Worm (Caenorhabditis elegans) whole organism, young adult: Measurements from ENCODE around the gene F15A4.2.

Source experiments
- F23B12.7 ChIP-seq: sonication (generic microtip); optimal IDR thresholded peaks from 2 replicates; lab custom pipeline; 2017; ENCODE audit warnings: missing genetic modification characterization, mild to moderate bottlenecking, missing compliant biosample characterization, antibody characterized with exemption, moderate library complexity; ENCODE audit not compliant: insufficient read depth
- Y79H2A.3 ChIP-seq: fragments of 200-800 bp; sonication (Bioruptor generic); conservative IDR thresholded peaks from 2 replicates; pipeline ENCODE4 v1.3.6; 2022; ENCODE audit warnings: missing genetic modification reagents, missing genetic modification characterization, missing compliant biosample characterization
- Y95B8A.8 ChIP-seq: fragments of 200-800 bp; sonication (Bioruptor generic); IDR thresholded peaks from 2 replicates; pipeline ENCODE4 v1.3.6; 2022; ENCODE audit warnings: missing genetic modification reagents, missing genetic modification characterization, missing compliant biosample characterization
- aptf-2 ChIP-seq: fragments of 200-800 bp; sonication (Bioruptor generic); conservative IDR thresholded peaks from 2 replicates; pipeline ENCODE4 v1.3.6; 2022; ENCODE audit warnings: missing genetic modification reagents, missing genetic modification characterization, missing compliant biosample characterization
- bed-2 ChIP-seq: fragments of 200-800 bp; sonication (Bioruptor generic); IDR thresholded peaks from 2 replicates; pipeline ENCODE4 v1.3.6; 2022; ENCODE audit warnings: missing genetic modification reagents, missing genetic modification characterization, missing compliant biosample characterization
- cebp-2 ChIP-seq: fragments of 200-800 bp; sonication (Bioruptor generic); IDR thresholded peaks from 2 replicates; pipeline ENCODE4 v1.3.6; 2022; ENCODE audit warnings: missing genetic modification characterization, missing compliant biosample characterization
- ceh-100 ChIP-seq: fragments of 200-800 bp; sonication (Bioruptor generic); IDR thresholded peaks from 2 replicates; pipeline ENCODE4 v1.3.6; 2022; ENCODE audit warnings: missing genetic modification reagents, missing genetic modification characterization, missing compliant biosample characterization
- ceh-27 ChIP-seq: fragments of 200-800 bp; sonication (Bioruptor generic); optimal IDR thresholded peaks from 2 replicates; lab custom pipeline; 2018; ENCODE audit warnings: mild to moderate bottlenecking, missing genetic modification characterization, moderate library complexity, missing compliant biosample characterization
- ceh-40 ChIP-seq: fragments of 200-800 bp; sonication (Bioruptor generic); IDR thresholded peaks from 2 replicates; pipeline ENCODE4 v1.3.6; 2022; ENCODE audit warnings: missing genetic modification characterization, missing compliant biosample characterization
- die-1 ChIP-seq: sonication (generic microtip); optimal IDR thresholded peaks from 2 replicates; lab custom pipeline; 2016; ENCODE audit warnings: missing genotype, mild to moderate bottlenecking, missing genetic modification characterization, missing compliant biosample characterization
- ekl-4 ChIP-seq: fragments of 200-800 bp; sonication (Bioruptor generic); IDR thresholded peaks from 2 replicates; pipeline ENCODE4 v1.3.6; 2022; ENCODE audit warnings: missing genetic modification reagents, missing genetic modification characterization, missing compliant biosample characterization
- ets-4 ChIP-seq: fragments of 200-800 bp; sonication (Bioruptor generic); optimal IDR thresholded peaks from 2 replicates; lab custom pipeline; 2018; ENCODE audit warnings: mild to moderate bottlenecking, missing genetic modification characterization, missing compliant biosample characterization
- fkh-3 ChIP-seq: sonication (generic microtip); optimal IDR thresholded peaks from 2 replicates; lab custom pipeline; 2016; ENCODE audit warnings: mild to moderate bottlenecking, missing genetic modification characterization, missing compliant biosample characterization
- gei-17 ChIP-seq: fragments of 200-800 bp; sonication (Bioruptor generic); optimal IDR thresholded peaks from 2 replicates; lab custom pipeline; 2018; ENCODE audit warnings: mild to moderate bottlenecking, missing genetic modification characterization, missing compliant biosample characterization
- hsf-1 ChIP-seq: fragments of 200-800 bp; sonication (Bioruptor generic); IDR thresholded peaks from 2 replicates; pipeline ENCODE4 v1.3.6; 2022; ENCODE audit warnings: missing genetic modification reagents, missing genetic modification characterization, missing compliant biosample characterization
- let-607 ChIP-seq, 2 experiments: fragments of 200-800 bp in 1 of 2; sonication (Bioruptor generic) in 1 of 2; sonication (generic microtip) in 1 of 2; optimal IDR thresholded peaks; 2 replicates each; lab custom pipeline; 2016 to 2018; ENCODE audit warnings: mild to moderate bottlenecking in 2 of 2, missing compliant biosample characterization in 2 of 2, missing genetic modification characterization in 2 of 2, moderate library complexity in 2 of 2, missing genotype in 1 of 2
- lin-35 ChIP-seq, 3 experiments: fragments of 150-350 bp in 2 of 3; sonication (generic microtip) in 1 of 3; optimal IDR thresholded peaks; 2 replicates each; lab custom pipeline; 2014 to 2018; ENCODE audit warnings: missing biosample characterization in 3 of 3, missing genetic modification characterization in 3 of 3, missing genetic modification reagents in 3 of 3
- lin-54 ChIP-seq: fragments of 200-800 bp; sonication (Bioruptor generic); optimal IDR thresholded peaks from 2 replicates; lab custom pipeline; 2018; ENCODE audit warnings: mild to moderate bottlenecking, missing genetic modification characterization, missing compliant biosample characterization
- lir-1 ChIP-seq: fragments of 200-800 bp; sonication (Bioruptor generic); conservative IDR thresholded peaks from 2 replicates; pipeline ENCODE4 v1.3.6; 2022; ENCODE audit warnings: missing genetic modification reagents, missing genetic modification characterization, missing compliant biosample characterization
- madf-6 ChIP-seq: fragments of 200-800 bp; sonication (Bioruptor generic); IDR thresholded peaks from 2 replicates; pipeline ENCODE4 v1.3.6; 2022; ENCODE audit warnings: missing genetic modification reagents, missing genetic modification characterization, missing compliant biosample characterization
- madf-8 ChIP-seq: fragments of 200-800 bp; sonication (Bioruptor generic); conservative IDR thresholded peaks from 2 replicates; pipeline ENCODE4 v1.3.6; 2022; ENCODE audit warnings: missing genetic modification reagents, missing genetic modification characterization, missing compliant biosample characterization
- nhr-179 ChIP-seq: sonication (generic microtip); optimal IDR thresholded peaks from 2 replicates; lab custom pipeline; 2016; ENCODE audit warnings: mild to moderate bottlenecking, missing genetic modification characterization, missing compliant biosample characterization
- nhr-90 ChIP-seq: sonication (generic microtip); optimal IDR thresholded peaks from 2 replicates; lab custom pipeline; 2016; ENCODE audit warnings: missing genotype, mild to moderate bottlenecking, missing genetic modification characterization, missing compliant biosample characterization
- sdz-38 ChIP-seq: sonication (generic microtip); optimal IDR thresholded peaks from 2 replicates; lab custom pipeline; 2016; ENCODE audit warnings: missing genotype, missing genetic modification characterization, missing compliant biosample characterization
- snpc-1.3 ChIP-seq: sonication (generic microtip); optimal IDR thresholded peaks from 2 replicates; lab custom pipeline; 2017; ENCODE audit warnings: missing genetic modification characterization, mild to moderate bottlenecking, missing compliant biosample characterization, antibody characterized with exemption, moderate library complexity, missing genotype, missing genetic modification reagents; ENCODE audit not compliant: insufficient read depth
- snpc-4 ChIP-seq, 5 experiments: fragments of 150-350 bp in 1 of 5; sonication (generic microtip) in 4 of 5; optimal IDR thresholded peaks; 2 replicates each; lab custom pipeline; 2014 to 2018; ENCODE audit warnings: missing genetic modification characterization in 5 of 5, missing biosample characterization in 3 of 5, antibody characterized with exemption in 2 of 5, mild to moderate bottlenecking in 2 of 5, missing compliant biosample characterization in 2 of 5, missing genotype in 2 of 5, moderate library complexity in 2 of 5, missing genetic modification reagents in 1 of 5
- sptf-2 ChIP-seq: fragments of 200-800 bp; sonication (Bioruptor generic); optimal IDR thresholded peaks from 2 replicates; lab custom pipeline; 2018; ENCODE audit warnings: mild to moderate bottlenecking, missing genetic modification characterization, missing compliant biosample characterization
- tbp1 ChIP-seq: fragments of 200-800 bp; sonication (Bioruptor generic); optimal IDR thresholded peaks from 2 replicates; lab custom pipeline; 2018; ENCODE audit warnings: mild to moderate bottlenecking, missing genetic modification characterization, missing compliant biosample characterization
- tbx-9 ChIP-seq: sonication (generic microtip); optimal IDR thresholded peaks from 2 replicates; lab custom pipeline; 2016; ENCODE audit warnings: borderline replicate concordance, missing genetic modification characterization, inconsistent platforms, missing compliant biosample characterization
- unc-130 ChIP-seq: sonication (generic microtip); optimal IDR thresholded peaks from 2 replicates; lab custom pipeline; 2016; ENCODE audit warnings: missing genetic modification reagents, missing genetic modification characterization, missing compliant biosample characterization
- unc-62 ChIP-seq: fragments of 150-350 bp; optimal IDR thresholded peaks from 2 replicates; lab custom pipeline; 2014; ENCODE audit warnings: missing biosample characterization, missing genetic modification reagents, missing genetic modification characterization
- zfh-2 ChIP-seq: fragments of 200-800 bp; sonication (Bioruptor generic); conservative IDR thresholded peaks from 2 replicates; pipeline ENCODE4 v1.3.6; 2022; ENCODE audit warnings: missing genetic modification reagents, missing genetic modification characterization, missing compliant biosample characterization
- ztf-18 ChIP-seq: sonication (generic microtip); optimal IDR thresholded peaks from 2 replicates; lab custom pipeline; 2016; ENCODE audit warnings: missing genotype, mild to moderate bottlenecking, missing genetic modification characterization, missing compliant biosample characterization

F15A4.2 gene

DNA sequence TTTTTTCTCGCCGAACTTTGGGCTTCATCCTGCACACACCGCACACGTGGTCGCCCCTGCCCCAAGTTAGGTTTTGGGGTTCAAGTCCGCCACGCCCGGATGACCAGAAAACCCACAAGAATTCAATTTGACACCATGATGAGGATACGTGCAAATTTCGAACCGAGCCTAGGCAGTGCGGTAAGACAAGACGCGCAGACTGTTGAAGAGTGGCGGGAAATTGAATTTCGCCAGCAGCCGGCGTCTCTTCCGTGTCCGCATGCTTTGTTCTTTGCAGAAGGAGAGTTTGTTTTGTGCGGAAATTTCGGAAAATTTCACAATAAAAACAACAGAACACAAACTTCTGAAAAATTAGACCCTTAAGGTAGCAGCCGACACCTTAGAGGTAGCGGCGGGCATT, 37.6 kb downstream of the F15A4.2 start:
- TF ChIP-seq lin-54 (GFP tag; lab: Kevin White, UChicago) (no peak), zfh-2 (GFP tag; lab: Robert Waterston, UW) (peak; percentile 42; the same call in 1 of the 2 replicates)

DNA sequence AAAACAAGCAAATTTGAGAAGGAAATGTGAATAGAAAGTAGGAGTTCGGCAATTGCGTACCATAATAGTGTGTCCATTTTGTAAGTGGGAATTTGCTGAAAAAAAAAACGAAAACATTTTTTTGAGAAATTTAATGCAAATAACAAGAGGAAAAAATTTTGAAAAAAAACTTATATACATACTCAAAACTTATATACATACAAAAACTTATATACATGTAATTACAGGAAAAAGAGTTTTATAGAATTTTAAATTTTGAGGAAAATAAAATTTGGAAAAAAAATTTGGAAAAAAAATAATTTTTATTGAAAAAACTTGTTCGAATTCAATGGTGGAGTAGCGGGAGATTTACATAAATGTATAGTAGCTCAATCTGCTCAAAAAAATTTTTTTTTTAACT, 40.4 kb downstream of the F15A4.2 start, which contains the start of gene ador-1:
ador-1 (minus strand) TSS at position 101 of the 400 bp plus-strand sequence.
- TF ChIP-seq die-1 (tag; lab: Kevin White, UChicago) (no peak), let-607 (tag; optimal IDR thresholded peaks at IDR 0.05; lab: Kevin White, UChicago) (no peak), tbx-9 (no peak), ztf-18 (no peak), cebp-2 (GFP tag; lab: Robert Waterston, UW) (no peak)

DNA sequence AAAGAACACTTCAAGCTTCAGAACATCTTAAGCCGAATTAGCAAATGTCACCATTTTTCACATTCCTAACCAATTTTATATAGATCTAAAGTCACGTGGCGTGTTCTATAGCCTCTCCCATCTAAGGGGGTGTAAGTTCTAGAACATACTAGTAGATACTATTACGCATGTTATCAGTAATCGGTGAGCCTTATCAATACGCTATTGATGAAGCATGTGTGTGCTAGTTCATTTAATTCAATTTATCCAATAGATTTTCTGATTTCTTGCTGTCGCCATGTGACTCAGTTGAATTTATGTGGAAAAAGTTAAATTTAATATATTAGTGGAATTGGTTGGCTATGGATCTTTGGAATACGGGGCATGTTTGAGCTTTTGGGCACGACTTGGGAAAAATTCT, 44.2 kb downstream of the F15A4.2 start:
- TF ChIP-seq unc-130: no peak
- no peak for TF ChIP-seq madf-6
- TF ChIP-seq lir-1 (GFP tag; lab: Robert Waterston, UW): no peak
- TF ChIP-seq F23B12.7 (tag; lab: Kevin White, UChicago): no peak
- TF ChIP-seq ekl-4 (GFP tag; lab: Robert Waterston, UW): no peak
- TF ChIP-seq nhr-179 (tag; lab: Kevin White, UChicago): no peak
- no peak for TF ChIP-seq fkh-3 (tag; lab: Kevin White, UChicago)

DNA sequence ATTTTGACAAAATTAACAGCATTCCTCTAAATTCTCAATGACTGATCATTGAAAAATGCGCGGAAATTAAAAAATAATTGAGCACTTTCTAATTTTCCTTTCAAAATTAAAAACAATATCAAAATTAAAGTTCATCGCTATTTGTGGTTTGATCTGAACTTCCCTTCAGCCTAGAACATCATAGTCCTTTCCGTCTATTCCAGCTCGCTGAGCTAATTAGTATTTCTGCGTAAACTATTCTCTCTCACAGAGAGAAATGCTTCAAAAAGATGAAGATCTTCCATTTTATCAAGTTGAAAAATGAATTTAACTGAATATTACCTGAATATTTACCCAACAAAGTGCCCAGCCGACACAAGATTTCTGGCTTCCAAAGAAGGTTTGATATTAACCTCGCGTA, 44.7 kb downstream of the F15A4.2 start, which contains the start of gene srh-68:
srh-68 (plus strand) TSS at position 301 of the 400 bp plus-strand sequence.
- TF ChIP-seq snpc-1.3 (tag; lab: Kevin White, UChicago): no peak
- no peak for TF ChIP-seq tbp1 (GFP tag; lab: Kevin White, UChicago)
- TF ChIP-seq aptf-2 (GFP tag; lab: Robert Waterston, UW): no peak
- TF ChIP-seq ceh-40: no peak
- TF ChIP-seq lin-35 (GFP tag; optimal IDR thresholded peaks at IDR 0.05; lab: Kevin White, UChicago): no peak
- no peak for TF ChIP-seq madf-8
- TF ChIP-seq ceh-100 (GFP tag; lab: Robert Waterston, UW): no peak
- no peak for TF ChIP-seq Y95B8A.8 (GFP tag; lab: Robert Waterston, UW)
- TF ChIP-seq ceh-27 (GFP tag; lab: Kevin White, UChicago): no peak
- TF ChIP-seq Y79H2A.3 (GFP tag; lab: Robert Waterston, UW): no peak
- TF ChIP-seq nhr-90 (tag; lab: Kevin White, UChicago): no peak
- TF ChIP-seq sdz-38 (tag; lab: Kevin White, UChicago): no peak
- no peak for TF ChIP-seq bed-2 (GFP tag; lab: Robert Waterston, UW)
- no peak for TF ChIP-seq lir-1 (GFP tag; lab: Robert Waterston, UW)
- no peak for TF ChIP-seq ets-4
- no peak for TF ChIP-seq unc-62 (GFP tag; lab: Kevin White, UChicago)
- no peak for TF ChIP-seq sptf-2 (GFP tag; lab: Kevin White, UChicago)
- TF ChIP-seq gei-17: no peak
- TF ChIP-seq snpc-4 (GFP tag; optimal IDR thresholded peaks at IDR 0.05; lab: Kevin White, UChicago): no peak
- no peak for TF ChIP-seq snpc-4 (tag; optimal IDR thresholded peaks at IDR 0.05; lab: Kevin White, UChicago)
- no peak for TF ChIP-seq hsf-1 (GFP tag; lab: Robert Waterston, UW)
